Worm (Caenorhabditis elegans): ENCODE results near the gene F54D1.6.

Gene F54D1.6

DNA sequence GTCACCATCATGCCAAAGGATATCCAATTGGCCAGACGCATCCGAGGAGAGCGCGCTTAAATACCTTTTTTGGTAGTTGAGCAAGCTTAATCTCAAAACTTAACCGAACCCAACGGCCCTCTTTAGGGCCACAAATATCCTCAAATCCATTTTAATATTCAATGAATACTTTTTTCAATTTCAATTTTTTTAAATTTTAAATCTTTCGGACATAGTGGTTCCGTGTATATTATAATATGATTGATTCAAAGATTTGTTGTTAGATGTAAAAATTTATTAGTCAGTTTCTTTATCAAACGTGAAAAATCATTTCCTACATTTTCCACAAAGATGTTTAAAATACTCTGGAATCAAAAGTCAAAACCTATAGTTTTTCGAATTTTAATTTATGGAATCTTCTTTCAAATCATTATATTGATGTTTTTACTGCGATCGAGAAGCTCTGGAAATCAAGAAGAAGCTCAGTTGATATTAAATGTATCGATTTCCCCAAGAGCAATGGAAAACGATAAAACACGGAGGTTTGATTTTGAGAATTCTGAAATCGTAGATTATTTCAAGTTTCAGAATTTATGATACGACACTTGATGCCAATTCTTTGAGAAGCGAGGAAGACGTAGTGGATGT is 39.4 kb downstream of the F54D1.6 start, which contains the start of gene B0035.21:
Gene B0035.21, plus strand, starts transcription at position 322 of the 627 bp plus-strand sequence.
- TF ChIP-seq ztf-1 (GFP tag; conservative IDR thresholded peaks at IDR 0.05) (no peak), ztf-4 (tag; optimal IDR thresholded peaks at IDR 0.05) (no peak), F13H6.1 (tag; optimal IDR thresholded peaks at IDR 0.05) (no peak), nhr-237 (tag; optimal IDR thresholded peaks at IDR 0.05) (no peak), nhr-12 (tag; optimal IDR thresholded peaks at IDR 0.05) (no peak), lin-11 (tag; optimal IDR thresholded peaks at IDR 0.05) (no peak), alr-1 (tag; optimal IDR thresholded peaks at IDR 0.05) (no peak), nhr-77 (tag; optimal IDR thresholded peaks at IDR 0.05) (no peak), snpc-4 (tag; optimal IDR thresholded peaks at IDR 0.05) (no peak), peb-1 (tag; optimal IDR thresholded peaks at IDR 0.05) (no peak), gmeb-1 (tag; optimal IDR thresholded peaks at IDR 0.05) (no peak)

DNA sequence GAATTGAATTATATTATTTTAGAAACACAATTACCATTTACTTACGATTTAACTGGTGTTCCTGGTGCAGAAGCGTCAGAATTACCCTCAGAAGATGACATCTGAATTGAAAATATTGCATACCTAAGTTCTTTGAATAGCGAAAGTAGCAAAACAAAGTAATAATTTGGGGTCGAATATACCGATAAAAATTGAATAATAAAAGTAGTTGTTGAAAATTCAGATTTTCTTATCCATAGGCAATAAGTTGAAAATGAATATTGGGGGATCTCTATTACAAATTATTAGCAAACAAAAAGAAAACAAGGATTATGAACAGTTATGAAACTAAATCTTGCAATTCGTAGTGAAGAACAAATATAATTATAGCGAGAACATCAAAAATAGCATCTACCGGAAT is 41.7 kb downstream of the F54D1.6 start, which contains the start of gene leo-1:
Gene leo-1, minus strand, starts transcription at position 101 of the 400 bp plus-strand sequence.
- TF ChIP-seq crh-2 (tag; optimal IDR thresholded peaks at IDR 0.05) = no peak
- no peak for TF ChIP-seq dmd-4 (tag; optimal IDR thresholded peaks at IDR 0.05)
- TF ChIP-seq ceh-16 (tag; optimal IDR thresholded peaks at IDR 0.05) = no peak
- TF ChIP-seq Y55F3AM.14 (GFP tag; optimal IDR thresholded peaks at IDR 0.05) = no peak
- TF ChIP-seq zag-1 (tag; optimal IDR thresholded peaks at IDR 0.05) = no peak
- TF ChIP-seq gmeb-1 (tag; optimal IDR thresholded peaks at IDR 0.05) = no peak
- no peak for TF ChIP-seq ztf-11 (tag; optimal IDR thresholded peaks at IDR 0.05)
- no peak for TF ChIP-seq ceh-82 (tag; optimal IDR thresholded peaks at IDR 0.05)
- TF ChIP-seq lsy-2 (tag; optimal IDR thresholded peaks at IDR 0.05) = no peak
- no peak for TF ChIP-seq ztf-4 (tag; optimal IDR thresholded peaks at IDR 0.05)
- no peak for TF ChIP-seq nhr-77 (tag; optimal IDR thresholded peaks at IDR 0.05)
- TF ChIP-seq mab-5 (tag; optimal IDR thresholded peaks at IDR 0.05) = no peak
- no peak for TF ChIP-seq fos-1 (tag; optimal IDR thresholded peaks at IDR 0.05)
- TF ChIP-seq egl-27 (tag; optimal IDR thresholded peaks at IDR 0.05) = no peak
- TF ChIP-seq nhr-21 (tag; optimal IDR thresholded peaks at IDR 0.05) = no peak
- TF ChIP-seq nhr-237 (tag; optimal IDR thresholded peaks at IDR 0.05) = no peak
- no peak for TF ChIP-seq lin-13 (GFP tag; optimal IDR thresholded peaks at IDR 0.05)
- no peak for TF ChIP-seq sem-4 (tag; optimal IDR thresholded peaks at IDR 0.05)

DNA sequence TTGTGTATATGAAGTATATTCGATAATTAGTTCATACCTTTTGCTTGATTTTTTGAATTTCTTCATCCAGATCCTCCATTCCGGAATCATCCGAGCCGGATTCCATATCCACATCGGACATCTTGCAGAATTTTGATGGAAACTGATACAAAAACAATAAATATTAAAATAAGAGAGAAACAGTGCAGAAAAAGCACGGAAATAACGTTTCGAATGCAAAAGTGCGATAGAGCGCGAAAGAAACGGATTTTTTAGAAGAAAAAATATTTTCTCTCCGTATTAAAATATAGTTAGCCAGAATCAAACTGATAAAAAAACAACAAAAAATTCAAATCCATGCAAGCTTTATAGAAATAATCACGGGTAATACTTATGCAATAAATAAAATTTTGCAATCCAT is 45.1 kb downstream of the F54D1.6 start, which contains the start of gene sart-3:
Gene sart-3, minus strand, starts transcription at position 219 of the 400 bp plus-strand sequence.
- TF ChIP-seq unc-39 (tag; optimal IDR thresholded peaks at IDR 0.05) (no peak), ceh-82 (tag; optimal IDR thresholded peaks at IDR 0.05) (no peak), unc-55 (GFP tag; optimal IDR thresholded peaks at IDR 0.05) (peak; percentile 58), alr-1 (tag; optimal IDR thresholded peaks at IDR 0.05) (no peak), C34F6.9 (tag; optimal IDR thresholded peaks at IDR 0.05) (peak; percentile 47)

DNA sequence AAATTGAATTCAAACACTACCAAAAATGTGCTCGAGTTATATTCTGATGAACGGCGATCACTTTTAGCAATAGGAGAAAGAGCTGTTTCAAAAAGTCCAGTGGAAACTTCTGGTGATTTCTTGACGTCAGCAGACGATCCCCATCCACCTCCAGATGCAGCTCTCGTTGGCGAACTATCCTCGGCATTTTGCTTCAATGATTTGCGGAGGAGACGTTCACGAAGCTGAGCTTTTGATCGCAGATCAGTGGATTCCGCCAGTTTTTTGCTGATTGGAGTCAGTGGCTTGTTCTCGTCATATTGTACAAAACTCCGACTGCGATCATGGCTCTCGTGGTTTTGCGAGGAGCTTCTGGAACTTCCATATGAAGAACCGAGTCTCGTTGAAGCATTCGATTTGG is 48.6 kb downstream of the F54D1.6 start:
- TF ChIP-seq lin-13 (GFP tag; optimal IDR thresholded peaks at IDR 0.05) (no peak), nhr-25 (tag; optimal IDR thresholded peaks at IDR 0.05) (no peak), Y55F3AM.14 (GFP tag; optimal IDR thresholded peaks at IDR 0.05) (no peak), ZK546.5 (tag; optimal IDR thresholded peaks at IDR 0.05) (no peak), unc-62 (GFP tag; optimal IDR thresholded peaks at IDR 0.05) (no peak)

DNA sequence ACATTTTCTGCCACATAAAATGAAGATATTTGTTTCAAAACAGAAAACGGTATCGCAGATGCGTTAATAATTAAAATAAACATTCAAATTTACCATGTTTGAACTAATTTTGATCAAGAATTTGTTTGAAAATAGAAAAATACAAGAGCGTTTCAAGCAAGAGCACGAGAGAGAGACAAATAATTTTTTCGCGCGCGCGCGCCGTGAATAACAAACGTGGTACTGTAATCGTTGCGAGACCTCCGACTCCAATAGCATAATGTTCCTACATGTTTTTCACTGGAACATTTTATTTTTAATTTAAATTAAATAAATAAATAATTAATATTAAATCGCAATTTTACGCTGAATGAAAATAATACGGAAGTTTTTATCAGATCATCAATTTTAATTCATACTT is 49.4 kb downstream of the F54D1.6 start, which contains the start of gene F54E12.2:
Gene F54E12.2, minus strand, starts transcription at position 164 of the 400 bp plus-strand sequence.
- TF ChIP-seq nhr-23 (tag; optimal IDR thresholded peaks at IDR 0.05) (no peak), ztf-11 (tag; optimal IDR thresholded peaks at IDR 0.05) (no peak), peb-1 (tag; optimal IDR thresholded peaks at IDR 0.05) (no peak), nhr-129 (tag; optimal IDR thresholded peaks at IDR 0.05) (no peak), zag-1 (tag; optimal IDR thresholded peaks at IDR 0.05) (no peak), F13H6.1 (tag; optimal IDR thresholded peaks at IDR 0.05) (no peak), ztf-4 (tag; optimal IDR thresholded peaks at IDR 0.05) (no peak), lin-13 (GFP tag; optimal IDR thresholded peaks at IDR 0.05) (no peak), lsy-2 (tag; optimal IDR thresholded peaks at IDR 0.05) (no peak), nhr-237 (tag; optimal IDR thresholded peaks at IDR 0.05) (no peak)
